Worm (Caenorhabditis elegans) whole organism, midembryonic: ENCODE data around the gene odr-10.

Experiments used
- T22C8.4 ChIP-seq: fragments of 200-800 bp; sonication (Bioruptor generic); IDR thresholded peaks from 2 replicates; pipeline ENCODE4 v1.3.6; 2022; ENCODE audit warnings: missing genetic modification characterization, missing compliant biosample characterization
- cog-1 ChIP-seq: sonication (generic microtip); optimal IDR thresholded peaks from 2 replicates; lab custom pipeline; 2016; ENCODE audit warnings: missing genetic modification characterization, missing compliant biosample characterization
- klf-2 ChIP-seq: fragments of 200-800 bp; sonication (Bioruptor generic); conservative IDR thresholded peaks from 2 replicates; pipeline ENCODE4 v1.3.6; 2022; ENCODE audit warnings: missing genetic modification reagents, missing genetic modification characterization, missing compliant biosample characterization
- med-1 ChIP-seq: sonication (generic microtip); optimal IDR thresholded peaks from 2 replicates; lab custom pipeline; 2017; ENCODE audit warnings: missing genetic modification characterization, mild to moderate bottlenecking, missing compliant biosample characterization, antibody characterized with exemption, missing genetic modification reagents; ENCODE audit not compliant: insufficient read depth
- ztf-23 ChIP-seq: fragments of 200-800 bp; sonication (Bioruptor generic); IDR thresholded peaks from 2 replicates; pipeline ENCODE4 v1.3.6; 2022; ENCODE audit warnings: missing genetic modification reagents, missing genetic modification characterization, missing compliant biosample characterization
- ztf-29 ChIP-seq: fragments of 200-800 bp; sonication (Bioruptor generic); IDR thresholded peaks from 2 replicates; pipeline ENCODE4 v1.3.6; 2022; ENCODE audit warnings: missing genetic modification reagents, missing genetic modification characterization, missing compliant biosample characterization

DNA sequence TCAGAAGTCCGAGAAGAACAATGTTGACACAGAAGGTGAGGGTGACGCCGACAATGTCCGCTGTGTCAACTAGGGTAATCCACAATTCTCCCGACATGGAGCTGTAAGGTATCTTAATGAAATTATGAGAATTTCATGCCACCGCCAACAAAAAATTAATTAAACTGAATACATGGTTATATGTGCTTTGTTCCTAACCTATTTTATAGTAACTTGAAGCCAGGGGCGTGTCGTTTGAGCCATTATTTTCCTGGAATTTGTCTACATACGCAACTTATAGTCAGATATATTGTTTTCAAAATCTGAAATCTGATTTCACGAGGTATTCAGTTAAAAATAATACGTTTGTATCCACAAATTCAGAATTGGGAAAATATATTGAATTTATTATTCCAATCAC, at the start of gene odr-10:
- TF ChIP-seq ztf-23 (GFP tag; lab: Robert Waterston, UW) (no peak), cog-1 (tag; lab: Kevin White, UChicago) (no peak), klf-2 (GFP tag; lab: Robert Waterston, UW) (no peak), T22C8.4 (no peak), med-1 (GFP tag; lab: Kevin White, UChicago) (no peak), ztf-29 (GFP tag; lab: Robert Waterston, UW) (no peak)
